Fruit fly (Drosophila melanogaster) Kc167 (cell line): ENCODE data around the gene Sgs3.

Experiments used
- Myc ChIP-seq: fragments of >200 bp; optimal IDR thresholded peaks from 2 replicates; lab custom pipeline; 2017; ENCODE audit warnings: missing external identifiers
- Sin3A ChIP-seq: fragments of >200 bp; optimal IDR thresholded peaks from 2 replicates; lab custom pipeline; 2018; ENCODE audit warnings: missing external identifiers
- h ChIP-seq: fragments of >200 bp; optimal IDR thresholded peaks from 3 replicates; lab custom pipeline; 2018; ENCODE audit warnings: missing external identifiers
- insv ChIP-seq: fragments of >200 bp; optimal IDR thresholded peaks from 3 replicates; lab custom pipeline; 2018; ENCODE audit warnings: missing external identifiers
- psq ChIP-seq: fragments of >200 bp; optimal IDR thresholded peaks from 2 replicates; lab custom pipeline; 2017; ENCODE audit warnings: missing external identifiers
- ttk ChIP-seq: sonication (Bioruptor generic); optimal IDR thresholded peaks from 2 replicates; lab custom pipeline; 2017; ENCODE audit warnings: missing external identifiers

- TF ChIP-seq ttk: no peak
- no peak for TF ChIP-seq Sin3A (lab: Kevin White, UChicago)
- no peak for TF ChIP-seq psq (lab: Kevin White, UChicago)
- TF ChIP-seq Myc: no peak
- TF ChIP-seq insv (lab: Kevin White, UChicago): no peak
- TF ChIP-seq h (lab: Kevin White, UChicago): no peak
Measured at dm6 chr3L:11540330-11540702, 28.3 kb downstream of the Sgs3 start.
